Worm (Caenorhabditis elegans): ENCODE results near the gene mex-5.

ce11 chrIV:13315344-13315743 lies 38.2 kb upstream of the mex-5 start, which contains the start of gene fat-1:
- TF ChIP-seq F49E8.2 (tag; optimal IDR thresholded peaks at IDR 0.05; ENCODE audit: insufficient read depth) (no peak), ceh-79 (tag; optimal IDR thresholded peaks at IDR 0.05) (no peak), nfyb-1 (GFP tag; IDR thresholded peaks at IDR 0.05) (no peak), F23B12.7 (tag; optimal IDR thresholded peaks at IDR 0.05; ENCODE audit: insufficient read depth) (no peak), Y56A3A.18 (GFP tag; IDR thresholded peaks at IDR 0.05) (no peak), nhr-80 (tag; optimal IDR thresholded peaks at IDR 0.05) (no peak)
